Worm (Caenorhabditis elegans): ENCODE results near the gene C15F1.5.

DNA sequence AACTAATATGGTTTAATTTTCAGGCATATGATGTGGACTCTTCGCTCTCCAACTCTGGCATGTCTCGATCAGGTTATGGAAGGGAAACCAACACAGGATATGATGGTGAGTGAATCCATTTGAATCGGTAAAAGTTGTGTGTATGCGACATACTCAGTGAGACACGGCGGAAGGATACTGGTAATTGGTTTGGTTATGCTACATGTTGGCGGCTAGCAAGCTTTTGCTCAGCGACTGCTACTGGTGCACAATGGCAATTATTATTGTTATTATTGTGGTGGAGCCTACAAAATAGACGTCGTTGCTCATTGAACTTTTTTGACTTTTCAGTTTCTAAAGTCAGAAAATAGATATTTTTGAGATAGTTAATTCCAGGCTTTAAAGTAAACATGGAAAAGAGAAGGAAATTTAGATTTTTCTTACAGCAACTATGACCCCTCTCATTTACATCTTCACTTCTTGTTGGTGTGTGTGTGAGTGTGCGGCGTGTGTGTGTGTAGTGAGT lies 29.6 kb downstream of the C15F1.5 start:
- TF ChIP-seq snpc-4 (tag; optimal IDR thresholded peaks at IDR 0.05), result no peak
- no peak for TF ChIP-seq lin-39 (tag; optimal IDR thresholded peaks at IDR 0.05)
- no peak for TF ChIP-seq fos-1 (tag; optimal IDR thresholded peaks at IDR 0.05)
- no peak for TF ChIP-seq nhr-28 (tag; optimal IDR thresholded peaks at IDR 0.05)
- no peak for TF ChIP-seq pqm-1 (tag; optimal IDR thresholded peaks at IDR 0.05)
- no peak for TF ChIP-seq nhr-23 (tag; optimal IDR thresholded peaks at IDR 0.05)
- no peak for TF ChIP-seq aly-2 (tag; optimal IDR thresholded peaks at IDR 0.05)
- no peak for TF ChIP-seq nhr-237 (tag; optimal IDR thresholded peaks at IDR 0.05)
- no peak for TF ChIP-seq pha-4 (tag; optimal IDR thresholded peaks at IDR 0.05)
- no peak for TF ChIP-seq zag-1 (tag; optimal IDR thresholded peaks at IDR 0.05)
- TF ChIP-seq ztf-11 (tag; optimal IDR thresholded peaks at IDR 0.05), result no peak
- TF ChIP-seq elt-1 (tag; optimal IDR thresholded peaks at IDR 0.05), result no peak
- no peak for TF ChIP-seq mdl-1 (tag; optimal IDR thresholded peaks at IDR 0.05)

Data from whole organism, L3 larva.